Worm (Caenorhabditis elegans) whole organism, L1 larva: ENCODE results near the gene C44B7.5.

Experiments
- C04F5.9 ChIP-seq: sonication (generic microtip); optimal IDR thresholded peaks from 2 replicates; lab custom pipeline; 2016; ENCODE audit warnings: missing genetic modification characterization, missing compliant biosample characterization
- C34B4.2 ChIP-seq: sonication (generic microtip); optimal IDR thresholded peaks from 2 replicates; lab custom pipeline; 2017; ENCODE audit warnings: mild to moderate bottlenecking, missing genetic modification characterization, missing compliant biosample characterization
- F16B12.6 ChIP-seq: fragments of 150-350 bp; optimal IDR thresholded peaks from 2 replicates; lab custom pipeline; 2014; ENCODE audit warnings: missing biosample characterization, missing genetic modification characterization
- Y116A8C.19 ChIP-seq: sonication (generic microtip); optimal IDR thresholded peaks from 2 replicates; lab custom pipeline; 2016; ENCODE audit warnings: missing compliant biosample characterization, missing genetic modification characterization, borderline replicate concordance
- alr-1 ChIP-seq: fragments of 200-800 bp; sonication (Bioruptor generic); optimal IDR thresholded peaks from 2 replicates; lab custom pipeline; 2018; ENCODE audit warnings: borderline replicate concordance, mild to moderate bottlenecking, missing genetic modification characterization, missing compliant biosample characterization
- aly-2 ChIP-seq: fragments of 150-350 bp; optimal IDR thresholded peaks from 2 replicates; lab custom pipeline; 2014; ENCODE audit warnings: missing biosample characterization, missing genetic modification characterization
- ama-1 ChIP-seq: fragments of 150-350 bp; optimal IDR thresholded peaks from 2 replicates; lab custom pipeline; 2014
- blmp-1 ChIP-seq: fragments of 150-350 bp; optimal IDR thresholded peaks from 2 replicates; lab custom pipeline; 2014; ENCODE audit warnings: missing biosample characterization, missing genetic modification characterization
- ceh-8 ChIP-seq: fragments of 200-800 bp; sonication (Bioruptor generic); optimal IDR thresholded peaks from 2 replicates; lab custom pipeline; 2018; ENCODE audit warnings: mild to moderate bottlenecking, missing genetic modification characterization, moderate library complexity, missing compliant biosample characterization
- ceh-82 ChIP-seq, 3 experiments: fragments of 150-350 bp in 1 of 3; sonication (generic microtip) in 2 of 3; optimal IDR thresholded peaks; 2 replicates each; lab custom pipeline; 2014 to 2017; ENCODE audit warnings: missing biosample characterization in 3 of 3, missing genetic modification characterization in 3 of 3
- dpl-1 ChIP-seq, 3 experiments: fragments of 150-350 bp in 2 of 3; sonication (generic microtip) in 1 of 3; optimal IDR thresholded peaks; 2 replicates each; lab custom pipeline; 2014 to 2017; ENCODE audit warnings: missing biosample characterization in 3 of 3, missing genetic modification characterization in 3 of 3, missing genetic modification reagents in 3 of 3
- efl-3 ChIP-seq: fragments of 200-800 bp; sonication (Bioruptor generic); optimal IDR thresholded peaks from 2 replicates; lab custom pipeline; 2018; ENCODE audit warnings: mild to moderate bottlenecking, missing genetic modification characterization, missing compliant biosample characterization
- egl-13 ChIP-seq: sonication (generic microtip); optimal IDR thresholded peaks from 2 replicates; lab custom pipeline; 2016; ENCODE audit warnings: missing genotype, missing genetic modification reagents, missing genetic modification characterization, missing compliant biosample characterization
- egl-27 ChIP-seq, 2 experiments: fragments of 150-350 bp in 1 of 2; sonication (generic microtip); optimal IDR thresholded peaks; 3 replicates each; lab custom pipeline; 2017 to 2018; ENCODE audit warnings: missing biosample characterization in 2 of 2, missing genetic modification characterization in 2 of 2, missing genetic modification reagents in 2 of 2
- elt-3 ChIP-seq, 6 experiments: fragments of 150-350 bp in 1 of 6; sonication (generic microtip); optimal IDR thresholded peaks; 2 replicates each; lab custom pipeline; 2017 to 2018; ENCODE audit warnings: missing biosample characterization in 6 of 6, missing genetic modification characterization in 6 of 6, inconsistent platforms in 1 of 6
- fkh-10 ChIP-seq: sonication (generic microtip); optimal IDR thresholded peaks from 2 replicates; lab custom pipeline; 2017; ENCODE audit warnings: missing biosample characterization, missing genetic modification reagents, missing genetic modification characterization
- fkh-4 ChIP-seq: sonication (generic microtip); optimal IDR thresholded peaks from 2 replicates; lab custom pipeline; 2016; ENCODE audit warnings: missing compliant biosample characterization, missing genetic modification characterization, borderline replicate concordance
- grh-1 ChIP-seq: fragments of 200-800 bp; sonication (Bioruptor generic); IDR thresholded peaks from 2 replicates; pipeline ENCODE4 v1.3.6; 2022; ENCODE audit warnings: missing genetic modification reagents, missing genetic modification characterization, missing compliant biosample characterization
- hlh-17 ChIP-seq: fragments of 200-800 bp; sonication (Bioruptor generic); optimal IDR thresholded peaks from 2 replicates; lab custom pipeline; 2018; ENCODE audit warnings: missing genetic modification characterization, mild to moderate bottlenecking, missing compliant biosample characterization, moderate library complexity, borderline replicate concordance
- hlh-4 ChIP-seq: sonication (generic microtip); optimal IDR thresholded peaks from 2 replicates; lab custom pipeline; 2016; ENCODE audit warnings: mild to moderate bottlenecking, missing genetic modification characterization, missing compliant biosample characterization
- hpl-2 ChIP-seq: fragments of 150-350 bp; optimal IDR thresholded peaks from 2 replicates; lab custom pipeline; 2014; ENCODE audit warnings: missing biosample characterization, missing genetic modification reagents, missing genetic modification characterization
- irx-1 ChIP-seq: sonication (generic microtip); optimal IDR thresholded peaks from 2 replicates; lab custom pipeline; 2016; ENCODE audit warnings: missing genetic modification characterization, missing compliant biosample characterization
- isw-1 ChIP-seq: fragments of 200-800 bp; sonication (Bioruptor generic); IDR thresholded peaks from 2 replicates; pipeline ENCODE4 v1.3.6; 2022; ENCODE audit warnings: missing genetic modification characterization, missing compliant biosample characterization
- jun-1 ChIP-seq: fragments of 150-350 bp; optimal IDR thresholded peaks from 2 replicates; lab custom pipeline; 2014; ENCODE audit warnings: missing biosample characterization, missing genetic modification reagents, missing genetic modification characterization
- lin-14 ChIP-seq: fragments of 200-800 bp; sonication (Bioruptor generic); optimal IDR thresholded peaks from 2 replicates; lab custom pipeline; 2018; ENCODE audit warnings: mild to moderate bottlenecking, missing genetic modification characterization, moderate library complexity, missing compliant biosample characterization
- lin-39 ChIP-seq: fragments of 150-350 bp; optimal IDR thresholded peaks from 2 replicates; lab custom pipeline; 2014; ENCODE audit warnings: missing biosample characterization, missing genetic modification reagents, missing genetic modification characterization
- mab-9 ChIP-seq: fragments of 200-800 bp; sonication (Bioruptor generic); IDR thresholded peaks from 2 replicates; pipeline ENCODE4 v1.3.6; 2022; ENCODE audit warnings: missing genetic modification reagents, missing genetic modification characterization, missing compliant biosample characterization
- mdl-1 ChIP-seq, 2 experiments: fragments of 150-350 bp; optimal IDR thresholded peaks; 2 replicates each; lab custom pipeline; 2014 to 2017; ENCODE audit warnings: missing biosample characterization in 2 of 2, missing genetic modification characterization in 2 of 2, inconsistent platforms in 1 of 2
- nhr-11 ChIP-seq: fragments of 150-350 bp; optimal IDR thresholded peaks from 2 replicates; lab custom pipeline; 2014; ENCODE audit warnings: missing biosample characterization, missing genetic modification characterization
- nhr-12 ChIP-seq: sonication (generic microtip); optimal IDR thresholded peaks from 2 replicates; lab custom pipeline; 2017; ENCODE audit warnings: missing biosample characterization, missing genetic modification characterization
- nhr-19 ChIP-seq: fragments of 200-800 bp; sonication (Bioruptor generic); conservative IDR thresholded peaks from 2 replicates; pipeline ENCODE4 v1.3.6; 2022; ENCODE audit warnings: missing genetic modification characterization, missing compliant biosample characterization
- nhr-20 ChIP-seq: sonication (generic microtip); optimal IDR thresholded peaks from 2 replicates; lab custom pipeline; 2016; ENCODE audit warnings: mild to moderate bottlenecking, missing genetic modification characterization, missing compliant biosample characterization
- nhr-237 ChIP-seq: fragments of 150-350 bp; optimal IDR thresholded peaks from 2 replicates; lab custom pipeline; 2014; ENCODE audit warnings: missing biosample characterization, missing genetic modification characterization
- nhr-28 ChIP-seq: fragments of 150-350 bp; optimal IDR thresholded peaks from 2 replicates; lab custom pipeline; 2014; ENCODE audit warnings: missing biosample characterization, missing genetic modification characterization
- nhr-47 ChIP-seq: sonication (generic microtip); optimal IDR thresholded peaks from 2 replicates; lab custom pipeline; 2016; ENCODE audit warnings: mild to moderate bottlenecking, missing genetic modification characterization, moderate library complexity, missing compliant biosample characterization
- nhr-71 ChIP-seq: sonication (generic microtip); optimal IDR thresholded peaks from 2 replicates; lab custom pipeline; 2016; ENCODE audit warnings: mild to moderate bottlenecking, missing genetic modification characterization, moderate library complexity, missing compliant biosample characterization
- nhr-90 ChIP-seq: sonication (generic microtip); optimal IDR thresholded peaks from 2 replicates; lab custom pipeline; 2016; ENCODE audit warnings: mild to moderate bottlenecking, missing genetic modification characterization, missing compliant biosample characterization; ENCODE audit not compliant: poor library complexity
- pag-3 ChIP-seq: sonication (generic microtip); optimal IDR thresholded peaks from 2 replicates; lab custom pipeline; 2017; ENCODE audit warnings: missing genetic modification characterization, mild to moderate bottlenecking, missing compliant biosample characterization, antibody characterized with exemption, borderline replicate concordance; ENCODE audit not compliant: insufficient read depth
- rnt-1 ChIP-seq: sonication (generic microtip); optimal IDR thresholded peaks from 2 replicates; lab custom pipeline; 2016; ENCODE audit warnings: mild to moderate bottlenecking, missing genetic modification characterization, moderate library complexity, missing compliant biosample characterization
- snpc-4 ChIP-seq: fragments of 150-350 bp; optimal IDR thresholded peaks from 2 replicates; lab custom pipeline; 2014; ENCODE audit warnings: missing biosample characterization, missing genetic modification characterization
- snu-23 ChIP-seq: sonication (generic microtip); optimal IDR thresholded peaks from 2 replicates; lab custom pipeline; 2016; ENCODE audit warnings: missing genetic modification characterization, missing compliant biosample characterization
- sptf-1 ChIP-seq: fragments of 150-350 bp; optimal IDR thresholded peaks from 2 replicates; lab custom pipeline; 2014; ENCODE audit warnings: missing biosample characterization, missing genetic modification characterization
- swsn-7 ChIP-seq: sonication (generic microtip); optimal IDR thresholded peaks from 2 replicates; lab custom pipeline; 2016; ENCODE audit warnings: missing genetic modification characterization, missing compliant biosample characterization
- tlp-1 ChIP-seq: fragments of 150-350 bp; optimal IDR thresholded peaks from 2 replicates; lab custom pipeline; 2014; ENCODE audit warnings: missing biosample characterization, missing genetic modification characterization
- unc-130 ChIP-seq: fragments of 150-350 bp; optimal IDR thresholded peaks from 2 replicates; lab custom pipeline; 2017; ENCODE audit warnings: missing biosample characterization, missing genetic modification characterization, inconsistent platforms
- unc-62 ChIP-seq: fragments of 150-350 bp; optimal IDR thresholded peaks from 2 replicates; lab custom pipeline; 2014; ENCODE audit warnings: missing biosample characterization, missing genetic modification reagents, missing genetic modification characterization
- unc-86 ChIP-seq: sonication (generic microtip); optimal IDR thresholded peaks from 2 replicates; lab custom pipeline; 2016; ENCODE audit warnings: missing genetic modification characterization, missing compliant biosample characterization
- vab-15 ChIP-seq: sonication (generic microtip); optimal IDR thresholded peaks from 2 replicates; lab custom pipeline; 2017; ENCODE audit warnings: missing genotype, mild to moderate bottlenecking, missing genetic modification characterization, missing compliant biosample characterization
- xbp-1 ChIP-seq: sonication (generic microtip); optimal IDR thresholded peaks from 2 replicates; lab custom pipeline; 2016; ENCODE audit warnings: missing genetic modification characterization, missing compliant biosample characterization
- ztf-4 ChIP-seq: fragments of 150-350 bp; optimal IDR thresholded peaks from 2 replicates; lab custom pipeline; 2014; ENCODE audit warnings: missing biosample characterization, missing genetic modification characterization

Gene C44B7.5

ce11 chrII:6835972-6836595, 36.3 kb downstream of the C44B7.5 start (continued):
- TF ChIP-seq ceh-8 (GFP tag; lab: Kevin White, UChicago) = no peak
- TF ChIP-seq egl-27 (tag; optimal IDR thresholded peaks at IDR 0.05; lab: Kevin White, UChicago) = peak in 1 of 2 experiments; percentile 11
- TF ChIP-seq rnt-1 = no peak
- peak; percentile 4 for TF ChIP-seq pag-3 (tag; lab: Kevin White, UChicago)
- TF ChIP-seq nhr-19 = no peak
- no peak for TF ChIP-seq hlh-4 (tag; lab: Kevin White, UChicago)
- TF ChIP-seq snpc-4 (tag; lab: Kevin White, UChicago) = no peak
- no peak for TF ChIP-seq tlp-1 (tag; lab: Kevin White, UChicago)
- TF ChIP-seq unc-86 (tag; lab: Kevin White, UChicago) = no peak
- TF ChIP-seq nhr-237 (tag; lab: Kevin White, UChicago) = no peak
- TF ChIP-seq ztf-4 = no peak
- no peak for TF ChIP-seq jun-1 (tag; lab: Kevin White, UChicago)
- no peak for TF ChIP-seq fkh-4 (tag; lab: Kevin White, UChicago)
- no peak for TF ChIP-seq unc-130
- no peak for TF ChIP-seq nhr-11 (tag; lab: Kevin White, UChicago)
- no peak for TF ChIP-seq F16B12.6 (tag; lab: Kevin White, UChicago)
- TF ChIP-seq sptf-1 (tag; lab: Kevin White, UChicago) = no peak
- TF ChIP-seq blmp-1 (tag; lab: Kevin White, UChicago) = peak; percentile 3

ce11 chrII:6835500-6835899, 36.9 kb downstream of the C44B7.5 start:
- TF ChIP-seq nhr-71 = peak; percentile 27
- no peak for TF ChIP-seq dpl-1 (GFP tag; optimal IDR thresholded peaks at IDR 0.05; lab: Kevin White, UChicago)
- TF ChIP-seq ztf-4 = no peak
- peak; percentile 88 for TF ChIP-seq lin-14 (GFP tag; lab: Kevin White, UChicago)
- TF ChIP-seq grh-1 (GFP tag; lab: Robert Waterston, UW) = no peak
- TF ChIP-seq egl-27 (tag; optimal IDR thresholded peaks at IDR 0.05; lab: Kevin White, UChicago) = peak in 1 of 2 experiments; percentile 85
- no peak for TF ChIP-seq unc-62 (GFP tag; lab: Kevin White, UChicago)
- no peak for TF ChIP-seq Y116A8C.19
- TF ChIP-seq snu-23 (GFP tag; lab: Kevin White, UChicago) = peak; percentile 43
- no peak for TF ChIP-seq lin-39
- peak in 1 of 6 experiments; percentile 50 for TF ChIP-seq elt-3 (tag; optimal IDR thresholded peaks at IDR 0.05; lab: Kevin White, UChicago)
- no peak for TF ChIP-seq hpl-2 (GFP tag; lab: Kevin White, UChicago)
- TF ChIP-seq snpc-4 (tag; lab: Kevin White, UChicago) = no peak
- peak in 1 of 3 experiments; percentile 29 for TF ChIP-seq ceh-82 (tag; optimal IDR thresholded peaks at IDR 0.05; lab: Kevin White, UChicago)
- TF ChIP-seq swsn-7 = peak; percentile 11
- TF ChIP-seq ama-1 (lab: Kevin White, UChicago) = no peak
- TF ChIP-seq mdl-1 (tag; optimal IDR thresholded peaks at IDR 0.05; lab: Kevin White, UChicago) = no peak
- TF ChIP-seq hlh-17 (GFP tag; lab: Kevin White, UChicago) = no peak
- no peak for TF ChIP-seq egl-13 (tag; lab: Kevin White, UChicago)
- TF ChIP-seq hlh-4 (tag; lab: Kevin White, UChicago) = no peak
- peak; percentile 2 for TF ChIP-seq nhr-47 (tag; lab: Kevin White, UChicago)
- TF ChIP-seq jun-1 (tag; lab: Kevin White, UChicago) = no peak
- TF ChIP-seq nhr-12 = no peak
- TF ChIP-seq C04F5.9 (tag; lab: Kevin White, UChicago) = no peak
- TF ChIP-seq mab-9 (GFP tag; lab: Robert Waterston, UW) = no peak
- no peak for TF ChIP-seq unc-86 (tag; lab: Kevin White, UChicago)
- TF ChIP-seq fkh-10 (GFP tag; lab: Kevin White, UChicago) = no peak
- TF ChIP-seq aly-2 (tag; lab: Kevin White, UChicago) = no peak
- TF ChIP-seq efl-3 (GFP tag; lab: Kevin White, UChicago) = no peak
- TF ChIP-seq isw-1 = no peak
- TF ChIP-seq nhr-90 (tag; lab: Kevin White, UChicago) = no peak
- TF ChIP-seq irx-1 = no peak
- no peak for TF ChIP-seq alr-1
- TF ChIP-seq C34B4.2 = no peak
- no peak for TF ChIP-seq nhr-28 (tag; lab: Kevin White, UChicago)
- no peak for TF ChIP-seq xbp-1 (tag; lab: Kevin White, UChicago)
- peak; percentile 36 for TF ChIP-seq nhr-20 (tag; lab: Kevin White, UChicago)
- TF ChIP-seq vab-15 (tag; lab: Kevin White, UChicago) = peak; percentile 61
